Worm (Caenorhabditis elegans) whole organism, L4/young adult: ENCODE results near the gene R05H10.7.

Experiments used
- W03F9.2 ChIP-seq: fragments of 150-350 bp; optimal IDR thresholded peaks from 2 replicates; lab custom pipeline; 2014; ENCODE audit warnings: missing biosample characterization, missing genetic modification characterization
- dao-5 ChIP-seq: sonication (generic microtip); optimal IDR thresholded peaks from 2 replicates; lab custom pipeline; 2016; ENCODE audit warnings: missing genotype, missing genetic modification characterization, moderate library complexity, missing compliant biosample characterization
- him-1 ChIP-seq: sonication (generic microtip); optimal IDR thresholded peaks from 2 replicates; lab custom pipeline; 2016; ENCODE audit warnings: missing genotype, missing genetic modification reagents, missing genetic modification characterization, missing compliant biosample characterization

- no peak for TF ChIP-seq W03F9.2 (tag; lab: Kevin White, UChicago)
- TF ChIP-seq him-1, result no peak
- TF ChIP-seq dao-5, result no peak
These were observed 12.3 kb upstream of the R05H10.7 start, which contains the start of gene cdh-7 for ce11 chrII:14843016-14843415.
